ENCODE assay signal across 4 fruit fly cellular contexts in genomic region chrX:22491028-22491769, dm6.
TF ChIP-seq lines count a peak whose summit lies in the region.

No protein-coding gene starts in this region.

TF ChIP-seq in whole organism, adult, 20 proteins besides CTCF, POLR2A, EP300 and RAD21 (continued from another document):
- peak; percentile 66 for TF ChIP-seq pad (GFP tag; optimal IDR thresholded peaks at IDR 0.05; lab: Kevin White, UChicago)
- TF ChIP-seq bab1 (GFP tag; optimal IDR thresholded peaks at IDR 0.05; lab: Kevin White, UChicago) = peak; percentile 44

TF ChIP-seq in whole organism, embryonic, 481 proteins besides CTCF, POLR2A, EP300 and RAD21 (continued from another document and continues in another):
- TF ChIP-seq CG10274 (GFP tag; optimal IDR thresholded peaks at IDR 0.05; lab: Kevin White, UChicago) = peak; percentile 42
- TF ChIP-seq Chrac-16 (GFP tag; optimal IDR thresholded peaks at IDR 0.05; lab: Kevin White, UChicago) = peak; percentile 23
- no peak for TF ChIP-seq D (optimal IDR thresholded peaks at IDR 0.05; lab: Kevin White, UChicago)
- TF ChIP-seq D (GFP tag; optimal IDR thresholded peaks at IDR 0.05; lab: Kevin White, UChicago) = peak; percentile 65
- TF ChIP-seq CG18764 (GFP tag; optimal IDR thresholded peaks at IDR 0.05; lab: Kevin White, UChicago) = peak; percentile 11
- TF ChIP-seq peb (GFP tag; IDR thresholded peaks at IDR 0.05; lab: Robert Waterston, UW) = no peak
- peak; percentile 27 for TF ChIP-seq Blimp-1 (GFP tag; optimal IDR thresholded peaks at IDR 0.05; lab: Kevin White, UChicago)
- TF ChIP-seq Deaf1 (tag; optimal IDR thresholded peaks at IDR 0.05; lab: Kevin White, UChicago) = peak; percentile 95
- no peak for TF ChIP-seq bowl (GFP tag; IDR thresholded peaks at IDR 0.05; lab: Robert Waterston, UW)
- peak; percentile 26 for TF ChIP-seq slou (GFP tag; optimal IDR thresholded peaks at IDR 0.05; lab: Kevin White, UChicago)
- TF ChIP-seq CG34422 (GFP tag; IDR thresholded peaks at IDR 0.05; lab: Robert Waterston, UW) = no peak
- TF ChIP-seq CG9932 (GFP tag; IDR thresholded peaks at IDR 0.05; lab: Robert Waterston, UW) = peak; percentile 54; the same call in 1 of the 2 replicates
- TF ChIP-seq CG12744 (GFP tag; optimal IDR thresholded peaks at IDR 0.05; lab: Kevin White, UChicago) = no peak
- TF ChIP-seq schlank (tag; optimal IDR thresholded peaks at IDR 0.05; lab: Kevin White, UChicago) = no peak
- TF ChIP-seq ftz-f1 (GFP tag; optimal IDR thresholded peaks at IDR 0.05; lab: Kevin White, UChicago) = no peak
- TF ChIP-seq CG9609 (GFP tag; optimal IDR thresholded peaks at IDR 0.05; lab: Kevin White, UChicago) = no peak
- TF ChIP-seq Hmx (GFP tag; optimal IDR thresholded peaks at IDR 0.05; lab: Kevin White, UChicago) = no peak
- peak; percentile 56 for TF ChIP-seq cato (GFP tag; optimal IDR thresholded peaks at IDR 0.05; lab: Kevin White, UChicago; ENCODE audit: borderline replicate concordance)
- no peak for TF ChIP-seq CG13624 (GFP tag; optimal IDR thresholded peaks at IDR 0.05; lab: Kevin White, UChicago)
- no peak for TF ChIP-seq pros (GFP tag; optimal IDR thresholded peaks at IDR 0.05; lab: Kevin White, UChicago)
- TF ChIP-seq gro (GFP tag; optimal IDR thresholded peaks at IDR 0.05; lab: Kevin White, UChicago) = no peak
- peak; percentile 17; the same call in 1 of the 2 replicates for TF ChIP-seq MBD-R2 (GFP tag; IDR thresholded peaks at IDR 0.05; lab: Robert Waterston, UW)
- TF ChIP-seq salm (tag; optimal IDR thresholded peaks at IDR 0.05; lab: Kevin White, UChicago) = no peak
- peak; percentile 39 for TF ChIP-seq CG6813 (GFP tag; optimal IDR thresholded peaks at IDR 0.05; lab: Kevin White, UChicago)
- no peak for TF ChIP-seq danr (GFP tag; IDR thresholded peaks at IDR 0.05; lab: Robert Waterston, UW)
- TF ChIP-seq CG8388 (GFP tag; optimal IDR thresholded peaks at IDR 0.05; lab: Kevin White, UChicago) = peak; percentile 51
- TF ChIP-seq Rfx (GFP tag; IDR thresholded peaks at IDR 0.05; lab: Robert Waterston, UW) = peak; percentile 43
- peak; percentile 62 for TF ChIP-seq D19A (tag; optimal IDR thresholded peaks at IDR 0.05; lab: Kevin White, UChicago)
- TF ChIP-seq CG4404 (GFP tag; IDR thresholded peaks at IDR 0.05; lab: Robert Waterston, UW) = no peak
- peak; percentile 80 for TF ChIP-seq Meics (GFP tag; optimal IDR thresholded peaks at IDR 0.05; lab: Kevin White, UChicago)
- TF ChIP-seq trem (tag; optimal IDR thresholded peaks at IDR 0.05; lab: Kevin White, UChicago) = no peak
- peak; percentile 71 for TF ChIP-seq Ssrp (tag; optimal IDR thresholded peaks at IDR 0.05; lab: Kevin White, UChicago)
- peak; percentile 34 for TF ChIP-seq CG1602 (GFP tag; optimal IDR thresholded peaks at IDR 0.05; lab: Kevin White, UChicago)
- no peak for TF ChIP-seq Bteb2 (GFP tag; optimal IDR thresholded peaks at IDR 0.05; lab: Kevin White, UChicago)
- no peak for TF ChIP-seq CG12391 (tag; optimal IDR thresholded peaks at IDR 0.05; lab: Kevin White, UChicago)
- no peak for TF ChIP-seq CG3995 (GFP tag; optimal IDR thresholded peaks at IDR 0.05; lab: Kevin White, UChicago)
- TF ChIP-seq dysf (GFP tag; IDR thresholded peaks at IDR 0.05; lab: Robert Waterston, UW) = peak; percentile 65
- peak; percentile 57 for TF ChIP-seq NfI (GFP tag; optimal IDR thresholded peaks at IDR 0.05; lab: Kevin White, UChicago)
- peak; percentile 84 for TF ChIP-seq Oli (tag; optimal IDR thresholded peaks at IDR 0.05; lab: Kevin White, UChicago)
- TF ChIP-seq sqz (GFP tag; optimal IDR thresholded peaks at IDR 0.05; lab: Kevin White, UChicago) = no peak
- no peak for TF ChIP-seq CG14860 (GFP tag; IDR thresholded peaks at IDR 0.05; lab: Robert Waterston, UW; ENCODE audit: partially characterized antibody)
- 0 out of 3 replicates have a peak, but pooled peaks have one; percentile 20 for TF ChIP-seq CG6175 (GFP tag; IDR thresholded peaks at IDR 0.05; lab: Robert Waterston, UW)
- TF ChIP-seq CG4328 (GFP tag; optimal IDR thresholded peaks at IDR 0.05; lab: Kevin White, UChicago) = no peak
- peak; percentile 53 for TF ChIP-seq zf30C (GFP tag; optimal IDR thresholded peaks at IDR 0.05; lab: Kevin White, UChicago)

TF ChIP-seq in whole organism, prepupa, 60 proteins besides CTCF, POLR2A, EP300 and RAD21 (continued from another document):
- TF ChIP-seq Hr39 (GFP tag; optimal IDR thresholded peaks at IDR 0.05; lab: Kevin White, UChicago) (peak; percentile 48), Met (GFP tag; optimal IDR thresholded peaks at IDR 0.05; lab: Kevin White, UChicago) (peak; percentile 44), Hr38 (GFP tag; optimal IDR thresholded peaks at IDR 0.05; lab: Kevin White, UChicago) (no peak), CG3919 (GFP tag; optimal IDR thresholded peaks at IDR 0.05; lab: Kevin White, UChicago) (no peak), Smox (GFP tag; optimal IDR thresholded peaks at IDR 0.05; lab: Kevin White, UChicago) (no peak), CG6163 (GFP tag; IDR thresholded peaks at IDR 0.05; lab: Robert Waterston, UW) (peak; percentile 25; the same call in 2 of the 3 replicates), dsx (GFP tag; optimal IDR thresholded peaks at IDR 0.05; lab: Kevin White, UChicago; ENCODE audit: poor library complexity, severe bottlenecking) (no peak), Sox102F (GFP tag; optimal IDR thresholded peaks at IDR 0.05; lab: Kevin White, UChicago) (peak; percentile 32), CG7368 (GFP tag; optimal IDR thresholded peaks at IDR 0.05; lab: Kevin White, UChicago) (peak; percentile 13), CG6808 (GFP tag; optimal IDR thresholded peaks at IDR 0.05; lab: Kevin White, UChicago) (peak; percentile 67), svp (GFP tag; lab: Kevin White, UChicago) (peak; percentile 82), CG10631 (GFP tag; optimal IDR thresholded peaks at IDR 0.05; lab: Kevin White, UChicago) (peak; percentile 71), Eip75B (GFP tag; optimal IDR thresholded peaks at IDR 0.05; lab: Kevin White, UChicago) (peak; percentile 31), Ets21C (GFP tag; optimal IDR thresholded peaks at IDR 0.05; lab: Kevin White, UChicago) (peak; percentile 7), CG34406 (GFP tag; optimal IDR thresholded peaks at IDR 0.05; lab: Kevin White, UChicago) (peak; percentile 78), Eip78C (GFP tag; lab: Kevin White, UChicago) (peak; percentile 83), Ets96B (tag; optimal IDR thresholded peaks at IDR 0.05; lab: Kevin White, UChicago) (peak; percentile 48), OdsH (GFP tag; optimal IDR thresholded peaks at IDR 0.05; lab: Kevin White, UChicago) (peak; percentile 69), CG10669 (GFP tag; optimal IDR thresholded peaks at IDR 0.05; lab: Kevin White, UChicago) (peak; percentile 55), lz (GFP tag; optimal IDR thresholded peaks at IDR 0.05; lab: Kevin White, UChicago) (peak; percentile 30), CG3032 (tag; optimal IDR thresholded peaks at IDR 0.05; lab: Kevin White, UChicago) (peak; percentile 56), fkh (GFP tag; optimal IDR thresholded peaks at IDR 0.05; lab: Kevin White, UChicago) (no peak), Eip93F (GFP tag; optimal IDR thresholded peaks at IDR 0.05; lab: Kevin White, UChicago) (no peak), CG4318 (GFP tag; optimal IDR thresholded peaks at IDR 0.05; lab: Kevin White, UChicago) (peak; percentile 56), Hr4 (GFP tag; optimal IDR thresholded peaks at IDR 0.05; lab: Kevin White, UChicago) (peak; percentile 35), pdm3 (GFP tag; optimal IDR thresholded peaks at IDR 0.05; lab: Kevin White, UChicago) (peak; percentile 51), net (GFP tag; optimal IDR thresholded peaks at IDR 0.05; lab: Kevin White, UChicago) (peak; percentile 54), dac (GFP tag; optimal IDR thresholded peaks at IDR 0.05; lab: Kevin White, UChicago) (no peak), eg (GFP tag; IDR thresholded peaks at IDR 0.05; lab: Robert Waterston, UW) (0 out of 3 replicates have a peak, but pooled peaks have one; percentile 8), Lpt (GFP tag; optimal IDR thresholded peaks at IDR 0.05; lab: Kevin White, UChicago) (peak; percentile 8), CG6276 (GFP tag; optimal IDR thresholded peaks at IDR 0.05; lab: Kevin White, UChicago) (peak; percentile 42), topi (GFP tag; optimal IDR thresholded peaks at IDR 0.05; lab: Kevin White, UChicago) (no peak), spab (GFP tag; optimal IDR thresholded peaks at IDR 0.05; lab: Kevin White, UChicago) (peak; percentile 50), CG1621 (tag; optimal IDR thresholded peaks at IDR 0.05; lab: Kevin White, UChicago) (no peak), esn (GFP tag; optimal IDR thresholded peaks at IDR 0.05; lab: Kevin White, UChicago) (peak; percentile 68), fd85E (GFP tag; optimal IDR thresholded peaks at IDR 0.05; lab: Kevin White, UChicago) (peak; percentile 32), cyc (GFP tag; optimal IDR thresholded peaks at IDR 0.05; lab: Kevin White, UChicago) (peak; percentile 3), CG11762 (GFP tag; optimal IDR thresholded peaks at IDR 0.05; lab: Kevin White, UChicago; ENCODE audit: insufficient read depth) (peak; percentile 49), vri (GFP tag; optimal IDR thresholded peaks at IDR 0.05; lab: Kevin White, UChicago) (peak; percentile 71), CG6792 (GFP tag; optimal IDR thresholded peaks at IDR 0.05; lab: Kevin White, UChicago) (peak; percentile 56), fd59A (GFP tag; optimal IDR thresholded peaks at IDR 0.05; lab: Kevin White, UChicago) (peak; percentile 39)

TF ChIP-seq in whole organism, wandering third instar larva, 38 proteins besides CTCF, POLR2A, EP300 and RAD21 (continued from another document):
- TF ChIP-seq lola (GFP tag; optimal IDR thresholded peaks at IDR 0.05; lab: Kevin White, UChicago) = no peak
- peak; percentile 3 for TF ChIP-seq br (GFP tag; optimal IDR thresholded peaks at IDR 0.05; lab: Kevin White, UChicago)
- TF ChIP-seq Myc (optimal IDR thresholded peaks at IDR 0.05; lab: Kevin White, UChicago) = no peak
- TF ChIP-seq dl (GFP tag; optimal IDR thresholded peaks at IDR 0.05; lab: Kevin White, UChicago; ENCODE audit: insufficient read depth in 1 of 2, partially characterized antibody in 2 of 2) = no peak
- no peak for TF ChIP-seq Mio (GFP tag; optimal IDR thresholded peaks at IDR 0.05; lab: Kevin White, UChicago)
- peak; percentile 58 for TF ChIP-seq Dif (GFP tag; optimal IDR thresholded peaks at IDR 0.05; lab: Kevin White, UChicago; ENCODE audit: partially characterized antibody)
- TF ChIP-seq h (GFP tag; optimal IDR thresholded peaks at IDR 0.05; lab: Kevin White, UChicago) = no peak
- peak; percentile 63 for TF ChIP-seq HLH106 (tag; optimal IDR thresholded peaks at IDR 0.05; lab: Kevin White, UChicago)
- TF ChIP-seq fru (GFP tag; optimal IDR thresholded peaks at IDR 0.05; lab: Kevin White, UChicago) = no peak
